Worm (Caenorhabditis elegans): ENCODE results near the gene odc-1.
A peak's percentile ranks its signal among the peaks of the same experiment; 100 is the strongest.

odc-1 gene

DNA sequence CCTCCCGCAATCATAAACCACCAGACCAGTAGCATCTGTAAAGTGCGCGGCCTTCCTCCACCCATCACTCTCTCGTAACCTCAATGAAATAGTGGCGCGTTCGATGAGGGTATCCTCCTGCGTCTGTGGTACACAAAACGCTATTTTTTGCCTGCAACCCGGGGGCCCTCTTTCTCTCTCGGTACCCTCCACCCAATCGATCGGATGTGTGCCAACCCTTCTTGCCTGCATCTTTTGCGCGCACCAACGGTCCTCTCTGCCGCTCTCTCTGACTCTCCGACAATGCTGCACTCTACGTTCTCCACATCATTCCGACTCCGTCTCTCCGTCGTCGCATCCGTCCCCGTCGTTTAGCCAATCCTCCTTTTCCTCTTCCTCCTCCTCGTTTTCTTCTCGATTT, 20.5 kb downstream of the odc-1 start (continued):
- TF ChIP-seq ceh-9 (tag; optimal IDR thresholded peaks at IDR 0.05) (no peak), eor-1 (tag; optimal IDR thresholded peaks at IDR 0.05) (no peak), snpc-4 (tag; optimal IDR thresholded peaks at IDR 0.05) (peak; percentile 32), nhr-11 (tag; optimal IDR thresholded peaks at IDR 0.05) (no peak), nhr-23 (tag; optimal IDR thresholded peaks at IDR 0.05) (no peak), aly-2 (tag; optimal IDR thresholded peaks at IDR 0.05) (no peak), zag-1 (tag; optimal IDR thresholded peaks at IDR 0.05) (no peak), nfya-1 (tag; optimal IDR thresholded peaks at IDR 0.05; ENCODE audit: insufficient read depth) (peak; percentile 88), nhr-67 (tag; optimal IDR thresholded peaks at IDR 0.05) (no peak), hmg-11 (tag; optimal IDR thresholded peaks at IDR 0.05) (peak; percentile 93), unc-39 (tag; optimal IDR thresholded peaks at IDR 0.05) (no peak), skn-1 (tag; optimal IDR thresholded peaks at IDR 0.05) (peak; percentile 22), elt-2 (tag; optimal IDR thresholded peaks at IDR 0.05) (no peak), ZK546.5 (tag; optimal IDR thresholded peaks at IDR 0.05) (no peak), pqm-1 (tag; optimal IDR thresholded peaks at IDR 0.05) (no peak), ama-1 (optimal IDR thresholded peaks at IDR 0.05) (no peak), nhr-237 (tag; optimal IDR thresholded peaks at IDR 0.05) (no peak), nhr-28 (tag; optimal IDR thresholded peaks at IDR 0.05) (no peak), ceh-82 (tag; optimal IDR thresholded peaks at IDR 0.05) (peak; percentile 21), R02D3.7 (tag; optimal IDR thresholded peaks at IDR 0.05) (no peak), fkh-2 (tag; optimal IDR thresholded peaks at IDR 0.05) (no peak), pha-4 (tag; optimal IDR thresholded peaks at IDR 0.05) (peak; percentile 68), lsy-12 (tag; optimal IDR thresholded peaks at IDR 0.05) (peak; percentile 41), mdl-1 (tag; optimal IDR thresholded peaks at IDR 0.05) (peak; percentile 10)

DNA sequence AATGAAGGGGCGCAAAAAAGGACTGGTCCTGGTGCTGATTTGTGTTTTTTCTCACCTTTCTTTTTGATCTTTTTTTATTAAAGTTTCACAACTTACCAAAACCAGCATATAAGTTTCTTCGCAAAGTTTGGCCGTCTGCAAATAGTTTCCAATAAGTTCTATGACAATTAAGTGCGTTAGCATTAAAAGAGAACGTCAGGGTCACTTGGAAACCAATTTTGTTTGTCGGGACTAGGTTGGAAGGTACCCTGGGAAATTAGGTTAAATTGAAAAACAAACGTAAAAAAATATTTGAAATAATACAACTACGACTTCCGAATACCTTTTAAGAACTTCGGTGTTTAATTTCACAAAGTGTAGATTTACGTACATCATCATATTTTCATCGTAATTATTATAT, 21.5 kb downstream of the odc-1 start:
- TF ChIP-seq nhr-237 (tag; optimal IDR thresholded peaks at IDR 0.05) (no peak), elt-2 (tag; optimal IDR thresholded peaks at IDR 0.05) (no peak), fos-1 (tag; optimal IDR thresholded peaks at IDR 0.05) (no peak), ama-1 (optimal IDR thresholded peaks at IDR 0.05) (no peak), nhr-11 (tag; optimal IDR thresholded peaks at IDR 0.05) (no peak), elt-1 (tag; optimal IDR thresholded peaks at IDR 0.05) (no peak), nhr-23 (tag; optimal IDR thresholded peaks at IDR 0.05) (no peak), skn-1 (tag; optimal IDR thresholded peaks at IDR 0.05) (no peak), ztf-4 (tag; optimal IDR thresholded peaks at IDR 0.05) (no peak), ceh-28 (tag; optimal IDR thresholded peaks at IDR 0.05) (no peak), elt-3 (tag; optimal IDR thresholded peaks at IDR 0.05) (no peak), nhr-76 (tag; optimal IDR thresholded peaks at IDR 0.05) (no peak), aly-2 (tag; optimal IDR thresholded peaks at IDR 0.05) (no peak), jun-1 (tag; optimal IDR thresholded peaks at IDR 0.05) (no peak), fkh-10 (GFP tag; optimal IDR thresholded peaks at IDR 0.05) (no peak), snpc-4 (tag; optimal IDR thresholded peaks at IDR 0.05) (no peak), ZK546.5 (tag; optimal IDR thresholded peaks at IDR 0.05) (no peak), mml-1 (tag; optimal IDR thresholded peaks at IDR 0.05) (no peak), R02D3.7 (tag; optimal IDR thresholded peaks at IDR 0.05) (no peak)

DNA sequence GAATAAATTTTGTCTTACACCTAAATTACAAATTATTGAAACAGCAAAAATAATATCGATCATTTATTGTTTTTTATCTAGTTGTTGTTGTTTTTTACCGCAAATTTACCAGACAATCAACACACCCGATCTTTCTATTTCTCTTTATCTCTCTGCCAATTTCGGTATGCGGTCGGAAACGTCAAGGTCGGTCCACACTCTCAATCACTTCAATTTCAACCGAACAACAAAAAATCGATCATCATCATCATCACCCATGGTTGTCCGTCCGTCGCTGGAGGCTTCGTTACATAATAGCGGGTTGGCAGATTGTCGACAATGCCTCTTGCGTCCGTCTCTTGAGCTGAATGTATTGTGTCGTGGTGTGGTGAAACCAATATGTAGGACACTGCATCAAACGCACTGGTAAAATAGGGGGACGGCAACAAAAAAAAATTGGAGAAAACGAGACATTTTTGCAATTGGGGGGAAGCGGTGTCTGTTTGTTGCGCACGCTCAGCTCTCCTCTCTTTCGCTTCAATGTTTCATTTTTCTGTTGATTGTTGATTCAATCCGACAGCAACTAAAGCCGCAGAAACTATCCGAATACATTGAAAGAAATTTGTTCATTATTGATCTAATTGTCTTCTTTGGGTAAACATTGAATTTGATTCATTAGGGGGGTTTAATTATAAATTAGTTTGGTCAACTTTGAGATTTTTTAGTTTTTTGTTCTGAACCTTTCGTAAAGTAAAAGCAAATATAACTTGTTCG, 23.1 kb downstream of the odc-1 start:
- TF ChIP-seq nhr-77 (tag; optimal IDR thresholded peaks at IDR 0.05) (no peak), nhr-43 (tag; optimal IDR thresholded peaks at IDR 0.05; ENCODE audit: poor library complexity, severe bottlenecking) (no peak), mdl-1 (tag; optimal IDR thresholded peaks at IDR 0.05) (no peak), ceh-16 (tag; optimal IDR thresholded peaks at IDR 0.05) (no peak), snpc-4 (tag; optimal IDR thresholded peaks at IDR 0.05) (no peak), lin-39 (tag; optimal IDR thresholded peaks at IDR 0.05) (peak; percentile 10), jun-1 (tag; optimal IDR thresholded peaks at IDR 0.05) (no peak), pqm-1 (tag; optimal IDR thresholded peaks at IDR 0.05) (no peak), unc-62 (GFP tag; optimal IDR thresholded peaks at IDR 0.05) (peak; percentile 21), nhr-25 (tag; optimal IDR thresholded peaks at IDR 0.05) (peak; percentile 67), pha-4 (tag; optimal IDR thresholded peaks at IDR 0.05) (peak; percentile 86), eor-1 (tag; optimal IDR thresholded peaks at IDR 0.05) (no peak), ztf-11 (tag; optimal IDR thresholded peaks at IDR 0.05) (no peak), nhr-76 (tag; optimal IDR thresholded peaks at IDR 0.05) (no peak), fos-1 (tag; optimal IDR thresholded peaks at IDR 0.05) (no peak), egl-27 (tag; optimal IDR thresholded peaks at IDR 0.05) (peak; percentile 1), ZK546.5 (tag; optimal IDR thresholded peaks at IDR 0.05) (no peak), hmg-11 (tag; optimal IDR thresholded peaks at IDR 0.05) (peak; percentile 25), ceh-28 (tag; optimal IDR thresholded peaks at IDR 0.05) (peak; percentile 39), ama-1 (optimal IDR thresholded peaks at IDR 0.05) (no peak), nhr-11 (tag; optimal IDR thresholded peaks at IDR 0.05) (no peak), egl-5 (tag; optimal IDR thresholded peaks at IDR 0.05) (no peak), daf-12 (tag; optimal IDR thresholded peaks at IDR 0.05) (no peak), mml-1 (tag; optimal IDR thresholded peaks at IDR 0.05) (no peak), elt-1 (tag; optimal IDR thresholded peaks at IDR 0.05) (peak; percentile 55)

Data from whole organism, L3 larva.